Worm (Caenorhabditis elegans) whole organism, dauer: Measurements from ENCODE around the gene nhr-53.

Experiments
- unc-62 ChIP-seq: sonication (generic microtip); optimal IDR thresholded peaks from 2 replicates; lab custom pipeline; 2017; ENCODE audit warnings: missing biosample characterization, missing genetic modification reagents, missing genetic modification characterization

nhr-53 gene

ce11 chrV:15666718-15667117, 35.4 kb downstream of the nhr-53 start:
- no peak for TF ChIP-seq unc-62 (GFP tag; lab: Kevin White, UChicago)

DNA sequence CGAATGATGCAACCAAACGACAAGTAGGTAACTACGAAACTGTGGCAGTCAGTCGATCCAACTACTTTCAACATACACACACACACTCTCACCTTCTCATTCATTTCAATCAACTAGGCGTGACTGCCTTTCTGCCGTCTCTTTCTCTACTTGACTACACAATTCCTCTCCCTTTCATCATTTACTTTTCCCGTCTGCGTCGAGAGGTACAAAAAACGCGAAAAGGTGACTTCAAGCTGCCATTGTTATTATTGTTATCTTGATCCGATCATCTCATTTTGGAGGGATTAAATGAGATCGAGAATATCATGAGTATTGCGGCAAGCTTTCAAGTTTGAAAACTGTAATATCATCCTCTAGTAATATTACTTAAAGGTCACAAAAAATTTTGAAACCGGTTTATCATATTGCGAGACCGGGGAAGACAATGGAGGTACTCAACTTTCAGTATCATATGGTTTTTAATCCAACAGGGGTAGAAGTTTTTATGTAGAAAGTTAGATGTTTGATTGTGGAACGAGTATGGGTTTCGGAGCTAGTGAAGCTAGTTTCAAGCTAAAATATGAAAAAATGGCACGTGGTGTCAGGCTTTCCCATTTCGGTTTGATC, 38.0 kb downstream of the nhr-53 start:
- no peak for TF ChIP-seq unc-62 (GFP tag; lab: Kevin White, UChicago)

ce11 chrV:15661580-15661979, 40.6 kb downstream of the nhr-53 start:
- TF ChIP-seq unc-62 (GFP tag; lab: Kevin White, UChicago) = no peak

ce11 chrV:15661003-15661402, 41.2 kb downstream of the nhr-53 start:
- no peak for TF ChIP-seq unc-62 (GFP tag; lab: Kevin White, UChicago)

DNA sequence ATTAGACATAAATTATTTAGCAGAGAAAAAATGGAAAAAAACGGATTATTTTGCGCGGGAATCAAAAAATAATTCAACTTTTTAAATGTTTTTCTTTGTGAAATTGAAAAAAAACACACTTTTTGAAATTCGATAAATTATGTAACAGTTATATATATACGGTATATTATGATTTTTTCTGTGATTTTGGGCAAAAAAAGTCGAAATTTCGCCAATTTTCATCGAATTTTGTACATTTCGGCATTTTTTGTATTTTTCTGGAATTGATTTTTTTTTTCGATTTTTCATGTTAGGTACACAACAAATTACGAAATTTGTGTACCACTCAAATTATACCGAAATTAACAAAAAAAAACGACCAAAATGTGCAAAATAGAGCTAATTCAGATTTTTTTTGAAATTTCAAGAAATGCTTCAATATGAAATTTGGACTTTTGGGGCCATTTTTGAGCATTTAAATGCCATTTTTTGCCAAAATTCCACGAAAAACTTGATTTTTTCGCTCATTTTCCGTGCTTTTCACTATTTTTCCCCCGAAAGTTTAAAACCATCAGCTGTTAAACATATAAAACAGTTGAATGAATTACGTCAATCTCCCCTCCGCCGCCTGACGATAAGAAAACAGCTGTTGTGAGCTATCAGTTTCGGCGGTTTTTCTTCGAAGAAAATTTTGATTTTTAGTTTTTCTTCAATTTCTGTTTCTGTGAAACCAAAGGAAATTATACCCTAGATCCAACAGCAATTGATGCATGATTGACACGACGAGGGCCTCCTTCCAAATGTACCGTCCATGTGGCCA, 43.7 kb downstream of the nhr-53 start:
- no peak for TF ChIP-seq unc-62 (GFP tag; lab: Kevin White, UChicago)

DNA sequence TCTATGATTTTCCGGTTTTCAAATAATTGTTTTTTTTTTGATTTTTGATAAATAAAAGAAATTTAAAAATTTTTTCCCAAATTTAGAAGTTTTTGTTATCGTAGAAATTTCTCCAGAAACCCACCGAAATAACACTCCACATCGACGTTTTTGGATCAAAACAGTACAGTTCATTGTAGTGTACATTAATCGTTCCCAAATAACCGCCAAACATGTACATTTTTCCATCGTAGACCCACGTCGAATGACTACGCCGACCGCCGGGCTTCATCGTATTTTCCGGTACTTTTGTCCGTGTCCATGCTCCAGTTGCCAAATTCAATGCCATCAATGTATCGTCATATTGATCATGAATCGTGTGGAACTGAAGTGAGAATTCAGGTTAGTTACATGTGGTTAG, 48.0 kb downstream of the nhr-53 start, which contains the start of gene F53E4.2:
Gene F53E4.2 (plus strand): TSS at position 301 of the 400 bp plus-strand sequence.
- no peak for TF ChIP-seq unc-62 (GFP tag; lab: Kevin White, UChicago)

DNA sequence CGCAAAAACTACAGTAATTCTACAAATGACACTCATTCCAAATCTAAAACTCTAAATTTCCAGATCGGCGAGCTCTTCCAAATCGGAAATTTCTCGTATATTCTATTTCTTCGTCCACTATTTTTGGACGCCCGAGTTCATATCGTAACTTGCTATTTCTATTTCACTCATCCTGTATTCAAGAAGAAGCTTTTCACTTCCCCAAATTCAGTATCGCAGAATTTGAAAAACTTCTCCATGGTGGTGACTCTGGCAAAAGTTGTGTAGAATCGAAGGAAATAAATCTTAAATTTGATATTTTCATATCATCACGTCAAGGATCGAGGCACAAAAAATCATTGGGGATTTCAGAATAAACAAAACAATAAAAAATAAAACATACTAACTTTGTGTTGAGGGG, 50.0 kb downstream of the nhr-53 start:
- TF ChIP-seq unc-62 (GFP tag; lab: Kevin White, UChicago) = no peak
